Fruit fly (Drosophila melanogaster) whole organism, embryonic: ENCODE data around the gene CG12054.

Experiments used
- BEAF-32 ChIP-seq: fragments of 200-800 bp; sonication (Bioruptor generic); optimal IDR thresholded peaks from 3 replicates; lab custom pipeline; 2017; ENCODE audit warnings: missing biosample characterization, missing genetic modification characterization, mild to moderate bottlenecking, moderate library complexity, missing genetic modification reagents
- Blimp-1 ChIP-seq: fragments of 200-800 bp; sonication (Bioruptor generic); optimal IDR thresholded peaks from 3 replicates; lab custom pipeline; 2018; ENCODE audit warnings: missing biosample characterization, missing genetic modification characterization, mild to moderate bottlenecking, moderate library complexity, missing genetic modification reagents
- CG10543 ChIP-seq: fragments of 200-800 bp; sonication (Bioruptor generic); optimal IDR thresholded peaks from 3 replicates; lab custom pipeline; 2017; ENCODE audit warnings: missing biosample characterization, mild to moderate bottlenecking, missing genetic modification characterization, moderate library complexity
- CG10979 ChIP-seq: fragments of 200-800 bp; sonication (Bioruptor generic); optimal IDR thresholded peaks from 2 replicates; lab custom pipeline; 2018; ENCODE audit warnings: missing biosample characterization, mild to moderate bottlenecking, missing genetic modification characterization, moderate library complexity
- CG11504 ChIP-seq: fragments of 200-800 bp; sonication (Bioruptor generic); optimal IDR thresholded peaks from 3 replicates; lab custom pipeline; 2019; ENCODE audit warnings: missing biosample characterization, mild to moderate bottlenecking, missing genetic modification characterization, moderate library complexity
- CG13424 ChIP-seq: fragments of 200-800 bp; sonication (Bioruptor generic); optimal IDR thresholded peaks from 2 replicates; lab custom pipeline; 2019; ENCODE audit warnings: missing biosample characterization, mild to moderate bottlenecking, missing genetic modification characterization, moderate library complexity
- CG14710 ChIP-seq: fragments of 200-800 bp; sonication (Bioruptor generic); optimal IDR thresholded peaks from 3 replicates; lab custom pipeline; 2019; ENCODE audit warnings: missing biosample characterization, mild to moderate bottlenecking, missing genetic modification characterization, moderate library complexity
- CG15514 ChIP-seq: fragments of 200-800 bp; sonication (Bioruptor generic); optimal IDR thresholded peaks from 3 replicates; lab custom pipeline; 2017; ENCODE audit warnings: missing biosample characterization, missing genetic modification characterization, mild to moderate bottlenecking, moderate library complexity, missing genetic modification reagents
- CG17385 ChIP-seq: fragments of 200-800 bp; sonication (Bioruptor generic); optimal IDR thresholded peaks from 3 replicates; lab custom pipeline; 2018; ENCODE audit warnings: missing biosample characterization, mild to moderate bottlenecking, missing genetic modification characterization
- CG32767 ChIP-seq: fragments of 200-800 bp; sonication (Bioruptor generic); IDR thresholded peaks from 2 replicates; pipeline ENCODE4 v1.3.6; 2022; ENCODE audit warnings: missing biosample characterization, missing genetic modification characterization
- CG6683 ChIP-seq: fragments of 200-800 bp; sonication (Bioruptor generic); optimal IDR thresholded peaks from 2 replicates; lab custom pipeline; 2017; ENCODE audit warnings: missing biosample characterization, mild to moderate bottlenecking, missing genetic modification characterization, missing genetic modification reagents
- CG7556 ChIP-seq: fragments of 200-800 bp; sonication (Bioruptor generic); optimal IDR thresholded peaks from 2 replicates; lab custom pipeline; 2017; ENCODE audit warnings: missing biosample characterization, mild to moderate bottlenecking, missing genetic modification characterization
- CG7786 ChIP-seq: fragments of 200-800 bp; sonication (Bioruptor generic); optimal IDR thresholded peaks from 2 replicates; lab custom pipeline; 2016; ENCODE audit warnings: missing biosample characterization, missing genetic modification characterization
- CG7987 ChIP-seq: fragments of 200-800 bp; sonication (Bioruptor generic); optimal IDR thresholded peaks from 2 replicates; lab custom pipeline; 2018; ENCODE audit warnings: missing biosample characterization, mild to moderate bottlenecking, missing genetic modification characterization, moderate library complexity
- Deaf1 ChIP-seq: fragments of 200-800 bp; optimal IDR thresholded peaks from 3 replicates; lab custom pipeline; 2019; ENCODE audit warnings: missing biosample characterization, mild to moderate bottlenecking, missing genetic modification characterization, moderate library complexity
- Doc3 ChIP-seq: fragments of 200-800 bp; sonication (Bioruptor generic); IDR thresholded peaks from 3 replicates; pipeline ENCODE4 v1.3.6; 2022; ENCODE audit warnings: missing biosample characterization, missing genetic modification characterization; ENCODE audit not compliant: partially characterized antibody
- Drgx ChIP-seq: fragments of 200-800 bp; sonication (Bioruptor generic); IDR thresholded peaks from 2 replicates; pipeline ENCODE4 v1.3.6; 2022; ENCODE audit warnings: missing biosample characterization, missing genetic modification characterization
- Eip74EF ChIP-seq, 2 experiments: fragments of 200-800 bp in 1 of 2; fragments of >200 bp in 1 of 2; sonication (Bioruptor generic) in 1 of 2; optimal IDR thresholded peaks; 2 replicates each; lab custom pipeline; 2017 to 2019; ENCODE audit warnings: missing biosample characterization in 2 of 2, missing genetic modification characterization in 2 of 2, mild to moderate bottlenecking in 1 of 2, moderate library complexity in 1 of 2
- Kr ChIP-seq: fragments of 200-800 bp; sonication (Bioruptor generic); optimal IDR thresholded peaks from 2 replicates; lab custom pipeline; 2017; ENCODE audit warnings: missing biosample characterization, mild to moderate bottlenecking, missing genetic modification characterization
- Lhr ChIP-seq: fragments of 200-800 bp; sonication (Bioruptor generic); optimal IDR thresholded peaks from 3 replicates; lab custom pipeline; 2017; ENCODE audit warnings: mild to moderate bottlenecking, missing biosample characterization, missing genetic modification reagents, missing genetic modification characterization
- Mes4 ChIP-seq: fragments of 200-800 bp; sonication (Bioruptor generic); optimal IDR thresholded peaks from 2 replicates; lab custom pipeline; 2016; ENCODE audit warnings: missing biosample characterization, missing genetic modification characterization
- Ssrp ChIP-seq: fragments of 200-800 bp; sonication (Bioruptor generic); optimal IDR thresholded peaks from 2 replicates; lab custom pipeline; 2018; ENCODE audit warnings: missing biosample characterization, mild to moderate bottlenecking, missing genetic modification characterization, moderate library complexity
- Xrp1 ChIP-seq: fragments of 200-800 bp; sonication (Bioruptor generic); IDR thresholded peaks from 2 replicates; pipeline ENCODE4 v1.3.6; 2022; ENCODE audit warnings: missing biosample characterization, missing genetic modification characterization
- ato ChIP-seq: fragments of 200-800 bp; sonication (Bioruptor generic); IDR thresholded peaks from 2 replicates; pipeline ENCODE4 v1.3.6; 2022; ENCODE audit warnings: missing biosample characterization, missing genetic modification characterization; ENCODE audit not compliant: partially characterized antibody
- bowl ChIP-seq: fragments of 200-800 bp; sonication (Bioruptor generic); IDR thresholded peaks from 2 replicates; pipeline ENCODE4 v1.3.6; 2022; ENCODE audit warnings: missing biosample characterization, missing genetic modification characterization
- btn ChIP-seq: fragments of 200-800 bp; sonication (Bioruptor generic); optimal IDR thresholded peaks from 2 replicates; lab custom pipeline; 2016; ENCODE audit warnings: missing biosample characterization, missing genetic modification characterization
- chinmo ChIP-seq: fragments of 200-800 bp; sonication (Bioruptor generic); IDR thresholded peaks from 4 replicates; pipeline ENCODE4 v1.3.6; 2022; ENCODE audit warnings: missing biosample characterization, missing genetic modification characterization; ENCODE audit not compliant: partially characterized antibody
- corto ChIP-seq: fragments of 200-800 bp; sonication (Bioruptor generic); optimal IDR thresholded peaks from 2 replicates; lab custom pipeline; 2016; ENCODE audit warnings: missing biosample characterization, mild to moderate bottlenecking, missing genetic modification characterization, moderate library complexity
- crc ChIP-seq: fragments of 200-800 bp; sonication (Bioruptor generic); optimal IDR thresholded peaks from 2 replicates; lab custom pipeline; 2016; ENCODE audit warnings: missing biosample characterization, missing genetic modification characterization
- crp ChIP-seq, 2 experiments: fragments of 200-800 bp; sonication (Bioruptor generic); optimal IDR thresholded peaks; 2 replicates in 1 of 2; 3 replicates in 1 of 2; lab custom pipeline; 2017; ENCODE audit warnings: missing biosample characterization in 2 of 2, missing genetic modification characterization in 2 of 2, mild to moderate bottlenecking in 1 of 2, moderate library complexity in 1 of 2
- ems ChIP-seq: fragments of 200-800 bp; sonication (Bioruptor generic); optimal IDR thresholded peaks from 3 replicates; lab custom pipeline; 2016; ENCODE audit warnings: missing biosample characterization, missing genetic modification characterization
- gcm ChIP-seq: fragments of 200-800 bp; sonication (Bioruptor generic); optimal IDR thresholded peaks from 2 replicates; lab custom pipeline; 2019; ENCODE audit warnings: missing biosample characterization, mild to moderate bottlenecking, missing genetic modification characterization, moderate library complexity
- h ChIP-seq: fragments of >200 bp; optimal IDR thresholded peaks from 2 replicates; lab custom pipeline; 2017
- ham ChIP-seq: fragments of 200-800 bp; sonication (Bioruptor generic); IDR thresholded peaks from 2 replicates; pipeline ENCODE4 v1.3.6; 2022; ENCODE audit warnings: missing biosample characterization, missing genetic modification characterization
- her ChIP-seq: fragments of 200-800 bp; sonication (Bioruptor generic); optimal IDR thresholded peaks from 2 replicates; lab custom pipeline; 2016; ENCODE audit warnings: missing biosample characterization, missing genetic modification characterization
- mirr ChIP-seq: fragments of 200-800 bp; sonication (Bioruptor generic); optimal IDR thresholded peaks from 3 replicates; lab custom pipeline; 2018; ENCODE audit warnings: missing biosample characterization, mild to moderate bottlenecking, missing genetic modification characterization
- mld ChIP-seq: fragments of 200-800 bp; sonication (Bioruptor generic); IDR thresholded peaks from 3 replicates; pipeline ENCODE4 v1.3.6; 2022; ENCODE audit warnings: missing biosample characterization, missing genetic modification characterization; ENCODE audit not compliant: partially characterized antibody
- nau ChIP-seq: fragments of 200-800 bp; sonication (Bioruptor generic); optimal IDR thresholded peaks from 3 replicates; lab custom pipeline; 2017; ENCODE audit warnings: missing biosample characterization, mild to moderate bottlenecking, missing genetic modification characterization, missing genetic modification reagents
- prd ChIP-seq, 3 experiments: fragments of >200 bp in 2 of 3; fragments of 200-800 bp in 1 of 3; sonication (Bioruptor generic) in 1 of 3; optimal IDR thresholded peaks in 2 of 3; IDR thresholded peaks in 1 of 3; 2 replicates in 2 of 3; 3 replicates in 1 of 3; pipeline versions ENCODE4 v1.3.6 to Lab custom; 2017 to 2022; ENCODE audit warnings: missing biosample characterization in 1 of 3, missing genetic modification characterization in 1 of 3
- psq ChIP-seq: fragments of 200-800 bp; sonication (Bioruptor generic); optimal IDR thresholded peaks from 2 replicates; lab custom pipeline; 2017; ENCODE audit warnings: missing biosample characterization, missing genetic modification characterization
- rib ChIP-seq: fragments of 200-800 bp; sonication (Bioruptor generic); IDR thresholded peaks from 2 replicates; pipeline ENCODE4 v1.3.6; 2022; ENCODE audit warnings: missing biosample characterization, missing genetic modification characterization
- row ChIP-seq: fragments of 200-800 bp; sonication (Bioruptor generic); IDR thresholded peaks from 3 replicates; pipeline ENCODE4 v1.3.6; 2022; ENCODE audit warnings: missing biosample characterization, missing genetic modification characterization
- schlank ChIP-seq: fragments of 200-800 bp; sonication (Bioruptor generic); optimal IDR thresholded peaks from 2 replicates; lab custom pipeline; 2018; ENCODE audit warnings: missing biosample characterization, mild to moderate bottlenecking, missing genetic modification characterization
- sob ChIP-seq: fragments of 200-800 bp; sonication (Bioruptor generic); IDR thresholded peaks from 2 replicates; pipeline ENCODE4 v1.3.6; 2022; ENCODE audit warnings: missing biosample characterization, missing genetic modification characterization
- tap ChIP-seq: fragments of 200-800 bp; optimal IDR thresholded peaks from 3 replicates; lab custom pipeline; 2019; ENCODE audit warnings: missing biosample characterization, mild to moderate bottlenecking, missing genetic modification characterization, moderate library complexity
- tgo ChIP-seq: fragments of 200-800 bp; sonication (Bioruptor generic); IDR thresholded peaks from 3 replicates; pipeline ENCODE4 v1.3.6; 2022; ENCODE audit warnings: missing biosample characterization, missing genetic modification characterization
- vvl ChIP-seq: fragments of 200-800 bp; sonication (Bioruptor generic); IDR thresholded peaks from 2 replicates; pipeline ENCODE4 v1.3.6; 2022; ENCODE audit warnings: missing biosample characterization, missing genetic modification characterization

The CG12054 gene

DNA sequence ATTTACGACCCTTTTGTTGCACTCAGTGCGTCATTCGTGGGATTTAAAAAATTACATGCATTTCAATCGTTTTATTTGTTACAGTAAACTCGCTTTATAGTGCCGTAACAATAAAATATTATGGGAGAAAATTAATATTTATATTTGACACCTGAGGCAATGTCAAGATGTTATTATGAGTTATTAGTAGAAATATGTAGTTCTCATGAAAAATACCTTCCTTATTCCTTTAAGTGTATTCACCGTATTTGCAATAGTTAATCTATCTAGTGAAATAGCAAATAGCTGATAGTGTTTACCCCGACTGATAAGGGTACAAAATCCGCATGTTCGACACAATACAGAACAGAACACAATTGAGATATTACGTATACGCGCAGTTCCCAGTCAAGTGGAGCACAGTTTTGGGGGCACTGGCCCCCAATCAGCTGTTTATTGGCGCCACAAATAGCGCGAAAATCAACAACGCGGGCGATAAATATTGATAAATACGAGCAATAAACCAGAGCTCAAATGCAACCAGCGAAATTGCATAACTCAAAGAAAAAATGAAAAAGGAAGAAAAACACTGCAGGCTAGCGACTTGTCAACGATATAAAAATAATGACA lies 30.0 kb downstream of the CG12054 start (continued):
- TF ChIP-seq Eip74EF (GFP tag; optimal IDR thresholded peaks at IDR 0.05; lab: Kevin White, UChicago) (no peak), mld (GFP tag; lab: Robert Waterston, UW) (no peak), chinmo (0 out of 4 replicates have a peak, but pooled peaks have one; percentile 37), h (lab: Kevin White, UChicago) (no peak), Mes4 (no peak), tap (tag; lab: Kevin White, UChicago) (no peak), CG7987 (GFP tag; lab: Kevin White, UChicago) (no peak), ato (GFP tag; lab: Robert Waterston, UW) (no peak), ems (GFP tag; lab: Kevin White, UChicago) (no peak), corto (GFP tag; lab: Kevin White, UChicago) (no peak), bowl (no peak), Blimp-1 (GFP tag; lab: Kevin White, UChicago) (no peak), CG17385 (GFP tag; lab: Kevin White, UChicago) (no peak), gcm (GFP tag; lab: Kevin White, UChicago) (no peak), tgo (GFP tag; lab: Robert Waterston, UW) (no peak), Kr (GFP tag; lab: Kevin White, UChicago) (no peak), Xrp1 (GFP tag; lab: Robert Waterston, UW) (no peak), CG32767 (GFP tag; lab: Robert Waterston, UW) (no peak), crp (GFP tag; optimal IDR thresholded peaks at IDR 0.05; lab: Kevin White, UChicago) (peak in 1 of 2 experiments; percentile 64), CG7556 (GFP tag; lab: Kevin White, UChicago) (no peak), Deaf1 (tag; lab: Kevin White, UChicago) (no peak), prd (optimal IDR thresholded peaks at IDR 0.05; lab: Kevin White, UChicago) (no peak), prd (GFP tag; IDR thresholded peaks at IDR 0.05; lab: Robert Waterston, UW) (no peak), ham (GFP tag; lab: Robert Waterston, UW) (no peak), her (GFP tag; lab: Kevin White, UChicago) (no peak), mirr (peak; percentile 19), schlank (tag; lab: Kevin White, UChicago) (no peak), row (GFP tag; lab: Robert Waterston, UW) (no peak), CG15514 (GFP tag; lab: Kevin White, UChicago) (no peak), CG10543 (GFP tag; lab: Kevin White, UChicago) (no peak), Lhr (GFP tag; lab: Kevin White, UChicago) (no peak), nau (GFP tag; lab: Kevin White, UChicago) (no peak)

DNA sequence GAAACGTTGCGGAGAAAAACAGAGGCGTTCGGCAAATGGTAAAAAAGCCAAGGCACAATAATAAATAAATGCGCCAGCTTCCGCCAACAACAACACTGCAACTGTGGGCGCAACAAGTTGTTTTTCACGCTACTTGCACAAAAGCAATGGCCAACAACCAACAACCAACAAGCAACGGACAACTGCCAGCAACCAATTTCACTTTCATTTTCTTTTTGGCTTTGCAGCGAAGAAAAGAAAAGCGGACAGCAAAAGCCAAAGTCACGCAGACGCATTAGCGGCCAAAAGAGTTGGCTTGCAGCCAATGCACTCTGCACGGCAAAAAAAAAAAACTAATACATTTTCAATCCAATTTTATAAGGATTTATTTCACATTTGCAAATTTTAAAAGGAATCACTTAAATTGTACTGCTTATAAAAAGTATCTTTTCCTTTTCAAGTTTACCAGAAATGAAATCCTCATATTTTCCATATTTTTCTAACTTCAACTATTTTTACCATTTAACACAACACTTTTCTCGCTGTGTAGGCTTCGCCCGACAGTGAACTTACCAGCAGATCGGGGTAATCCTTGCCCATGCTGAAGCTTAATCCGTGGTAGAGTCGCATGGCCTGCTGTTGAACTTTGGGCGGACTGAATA lies 30.7 kb downstream of the CG12054 start:
- no peak for TF ChIP-seq CG6683 (GFP tag; lab: Kevin White, UChicago)
- no peak for TF ChIP-seq BEAF-32 (GFP tag; lab: Kevin White, UChicago)
- TF ChIP-seq CG7786 (GFP tag; lab: Kevin White, UChicago), result no peak
- peak; percentile 55 for TF ChIP-seq Drgx (GFP tag; lab: Robert Waterston, UW)
- TF ChIP-seq Xrp1 (GFP tag; lab: Robert Waterston, UW), result peak; percentile 39; the same call in 1 of the 2 replicates
- TF ChIP-seq prd (optimal IDR thresholded peaks at IDR 0.05; lab: Kevin White, UChicago), result no peak
- peak; percentile 17; the same call in 1 of the 3 replicates for TF ChIP-seq prd (GFP tag; IDR thresholded peaks at IDR 0.05; lab: Robert Waterston, UW)
- TF ChIP-seq psq (GFP tag; lab: Kevin White, UChicago), result no peak
- no peak for TF ChIP-seq btn (GFP tag; lab: Kevin White, UChicago)
- TF ChIP-seq CG13424, result peak; percentile 10
- no peak for TF ChIP-seq Doc3 (GFP tag; lab: Robert Waterston, UW)
- TF ChIP-seq sob (GFP tag; lab: Robert Waterston, UW), result no peak
- TF ChIP-seq CG14710 (tag; lab: Kevin White, UChicago), result no peak
- TF ChIP-seq crc (GFP tag; lab: Kevin White, UChicago), result no peak
- TF ChIP-seq CG11504 (tag; lab: Kevin White, UChicago), result peak; percentile 6
- no peak for TF ChIP-seq rib (GFP tag; lab: Robert Waterston, UW)
- peak; percentile 41 for TF ChIP-seq CG10979 (tag; lab: Kevin White, UChicago)
- peak; percentile 20; the same call in 1 of the 2 replicates for TF ChIP-seq vvl
- TF ChIP-seq Ssrp (tag; lab: Kevin White, UChicago), result peak; percentile 0
